Fruit fly (Drosophila melanogaster): Measurements from ENCODE around the gene CG7766.

- no peak for TF ChIP-seq CG17806 (tag; optimal IDR thresholded peaks at IDR 0.05)
- no peak for TF ChIP-seq CG15710 (tag; optimal IDR thresholded peaks at IDR 0.05)
- TF ChIP-seq CG9948 (tag; optimal IDR thresholded peaks at IDR 0.05) = no peak
- no peak for TF ChIP-seq CG13204 (GFP tag; optimal IDR thresholded peaks at IDR 0.05)
- no peak for TF ChIP-seq EcR (GFP tag; optimal IDR thresholded peaks at IDR 0.05)
- no peak for TF ChIP-seq CG34367 (tag; optimal IDR thresholded peaks at IDR 0.05)
- TF ChIP-seq CG10348 (GFP tag; IDR thresholded peaks at IDR 0.05) = no peak
- no peak for TF ChIP-seq CG4496 (GFP tag; IDR thresholded peaks at IDR 0.05)
- TF ChIP-seq fd96Ca (GFP tag; IDR thresholded peaks at IDR 0.05) = no peak
- TF ChIP-seq Pif1B (GFP tag; optimal IDR thresholded peaks at IDR 0.05) = no peak
- no peak for TF ChIP-seq CG14655 (GFP tag; optimal IDR thresholded peaks at IDR 0.05)
- no peak for TF ChIP-seq CG8159 (tag; optimal IDR thresholded peaks at IDR 0.05)
Observed at dm6 chrX:9117831-9118230, 14.3 kb upstream of the CG7766 start.
